Fruit fly (Drosophila melanogaster) whole organism, wandering third instar larva: ENCODE results near the gene CG5953.
A peak's percentile ranks its signal among the peaks of the same experiment; 100 is the strongest.

Source experiments
- Abd-B ChIP-seq: fragments of >200 bp; optimal IDR thresholded peaks from 2 replicates; lab custom pipeline; 2017; ENCODE audit warnings: missing biosample characterization, missing genetic modification characterization
- CG32264 ChIP-seq: fragments of 200-800 bp; sonication (Bioruptor generic); optimal IDR thresholded peaks from 2 replicates; lab custom pipeline; 2016; ENCODE audit warnings: missing biosample characterization, missing genetic modification characterization
- CG9705 ChIP-seq: fragments of 200-800 bp; sonication (Bioruptor generic); optimal IDR thresholded peaks from 2 replicates; lab custom pipeline; 2018; ENCODE audit warnings: missing biosample characterization, mild to moderate bottlenecking, missing genetic modification characterization
- CrebA ChIP-seq: fragments of 200-800 bp; sonication (Bioruptor generic); optimal IDR thresholded peaks from 2 replicates; lab custom pipeline; 2016; ENCODE audit warnings: missing biosample characterization, mild to moderate bottlenecking, missing genetic modification characterization, borderline replicate concordance
- Dfd ChIP-seq: fragments of >200 bp; optimal IDR thresholded peaks from 2 replicates; lab custom pipeline; 2017; ENCODE audit warnings: missing biosample characterization, missing genetic modification characterization
- Dif ChIP-seq: fragments of 200-275, 200-300 bp; sonication (Bioruptor generic); optimal IDR thresholded peaks from 2 replicates; lab custom pipeline; 2018; ENCODE audit warnings: missing biosample characterization, missing genetic modification characterization; ENCODE audit not compliant: partially characterized antibody
- GATAd ChIP-seq: sonication (Bioruptor generic); optimal IDR thresholded peaks from 2 replicates; lab custom pipeline; 2016; ENCODE audit warnings: missing biosample characterization, missing genetic modification characterization
- HLH106 ChIP-seq: fragments of 200-800 bp; optimal IDR thresholded peaks from 3 replicates; lab custom pipeline; 2019; ENCODE audit warnings: missing biosample characterization, mild to moderate bottlenecking, missing genetic modification characterization, moderate library complexity
- Hnf4 ChIP-seq: fragments of 200-800 bp; sonication (Bioruptor generic); optimal IDR thresholded peaks from 2 replicates; lab custom pipeline; 2016; ENCODE audit warnings: missing biosample characterization, mild to moderate bottlenecking, missing genetic modification characterization
- Hr78 ChIP-seq: fragments of >200 bp; optimal IDR thresholded peaks from 2 replicates; lab custom pipeline; 2017; ENCODE audit warnings: missing biosample characterization, missing genetic modification characterization
- Hr83 ChIP-seq: fragments of 200-300 bp; sonication (Bioruptor generic); optimal IDR thresholded peaks from 2 replicates; lab custom pipeline; 2016; ENCODE audit warnings: missing biosample characterization, mild to moderate bottlenecking, missing genetic modification characterization, moderate library complexity; ENCODE audit not compliant: poor library complexity, severe bottlenecking
- Jra ChIP-seq: sonication (Bioruptor generic); optimal IDR thresholded peaks from 2 replicates; lab custom pipeline; 2016; ENCODE audit warnings: missing biosample characterization, missing genetic modification characterization
- Mio ChIP-seq: sonication (Bioruptor generic); optimal IDR thresholded peaks from 2 replicates; lab custom pipeline; 2016; ENCODE audit warnings: missing biosample characterization, missing genetic modification characterization
- Myc ChIP-seq: fragments of >200 bp; optimal IDR thresholded peaks from 2 replicates; lab custom pipeline; 2017
- N ChIP-seq: fragments of >200 bp; optimal IDR thresholded peaks from 2 replicates; lab custom pipeline; 2018; ENCODE audit warnings: missing biosample characterization, missing external identifiers, missing genetic modification characterization
- OdsH ChIP-seq: fragments of 200-800 bp; sonication (Bioruptor generic); optimal IDR thresholded peaks from 2 replicates; lab custom pipeline; 2016; ENCODE audit warnings: missing biosample characterization, mild to moderate bottlenecking, missing genetic modification characterization
- Rel ChIP-seq, 2 experiments: fragments of 200-800 bp; sonication (Bioruptor generic) in 1 of 2; optimal IDR thresholded peaks; 2 replicates in 1 of 2; 3 replicates in 1 of 2; lab custom pipeline; 2016 to 2019; ENCODE audit warnings: mild to moderate bottlenecking in 2 of 2, missing biosample characterization in 2 of 2, missing genetic modification characterization in 2 of 2, moderate library complexity in 1 of 2
- Sp1 ChIP-seq: fragments of 200-800 bp; sonication (Bioruptor generic); optimal IDR thresholded peaks from 3 replicates; lab custom pipeline; 2019; ENCODE audit warnings: missing biosample characterization, mild to moderate bottlenecking, missing genetic modification characterization, moderate library complexity
- Vsx2 ChIP-seq: fragments of 200-300, 225-300 bp; sonication (Bioruptor generic); optimal IDR thresholded peaks from 2 replicates; lab custom pipeline; 2018; ENCODE audit warnings: missing biosample characterization, missing genetic modification characterization; ENCODE audit not compliant: partially characterized antibody
- br ChIP-seq: fragments of 200-800 bp; sonication (Bioruptor generic); optimal IDR thresholded peaks from 2 replicates; lab custom pipeline; 2016; ENCODE audit warnings: missing biosample characterization, missing genetic modification characterization
- brk ChIP-seq: fragments of 200-800 bp; sonication (Bioruptor generic); optimal IDR thresholded peaks from 2 replicates; lab custom pipeline; 2016; ENCODE audit warnings: missing biosample characterization, mild to moderate bottlenecking, missing genetic modification characterization
- dl ChIP-seq, 2 experiments: fragments of 175-275, 200-275 bp in 1 of 2; fragments of 200-275 bp in 1 of 2; sonication (Bioruptor generic); optimal IDR thresholded peaks; lab custom pipeline; 2018; ENCODE audit warnings: mild to moderate bottlenecking in 2 of 2, missing biosample characterization in 2 of 2, missing genetic modification characterization in 2 of 2, moderate library complexity in 2 of 2; ENCODE audit not compliant: partially characterized antibody in 2 of 2, insufficient read depth in 1 of 2
- dmrt93B ChIP-seq: fragments of 200-800 bp; sonication (Bioruptor generic); optimal IDR thresholded peaks from 2 replicates; lab custom pipeline; 2018; ENCODE audit warnings: missing biosample characterization, mild to moderate bottlenecking, missing genetic modification characterization
- dsf ChIP-seq: sonication (Bioruptor generic); optimal IDR thresholded peaks from 2 replicates; lab custom pipeline; 2016; ENCODE audit warnings: missing biosample characterization, missing genetic modification characterization, borderline replicate concordance
- ey ChIP-seq: fragments of 200-800 bp; sonication (Bioruptor generic); optimal IDR thresholded peaks from 2 replicates; lab custom pipeline; 2016; ENCODE audit warnings: missing biosample characterization, missing genetic modification characterization
- foxo ChIP-seq, 2 experiments: fragments of 200-800 bp; sonication (Bioruptor generic); optimal IDR thresholded peaks; 2 replicates in 1 of 2; 3 replicates in 1 of 2; lab custom pipeline; 2016 to 2017; ENCODE audit warnings: missing biosample characterization in 2 of 2, missing genetic modification characterization in 2 of 2
- fru ChIP-seq: fragments of 200-800 bp; sonication (Bioruptor generic); optimal IDR thresholded peaks from 3 replicates; lab custom pipeline; 2016; ENCODE audit warnings: missing biosample characterization, mild to moderate bottlenecking, missing genetic modification characterization
- h ChIP-seq: fragments of 200-800 bp; sonication (Bioruptor generic); optimal IDR thresholded peaks from 3 replicates; lab custom pipeline; 2016; ENCODE audit warnings: missing biosample characterization, mild to moderate bottlenecking, missing genetic modification characterization
- jim ChIP-seq: fragments of 175-275, 200-325 bp; sonication (Bioruptor generic); optimal IDR thresholded peaks from 2 replicates; lab custom pipeline; 2016; ENCODE audit warnings: missing biosample characterization, mild to moderate bottlenecking, missing genetic modification characterization
- lola ChIP-seq: fragments of >200 bp; optimal IDR thresholded peaks from 2 replicates; lab custom pipeline; 2017; ENCODE audit warnings: missing biosample characterization, missing genetic modification characterization
- pan ChIP-seq: fragments of >200 bp; optimal IDR thresholded peaks from 2 replicates; lab custom pipeline; 2017
- psq ChIP-seq: fragments of 200-800 bp; sonication (Bioruptor generic); optimal IDR thresholded peaks from 3 replicates; lab custom pipeline; 2017; ENCODE audit warnings: missing biosample characterization, mild to moderate bottlenecking, missing genetic modification characterization, moderate library complexity
- rgr ChIP-seq: fragments of 200-800 bp; sonication (Bioruptor generic); optimal IDR thresholded peaks from 3 replicates; lab custom pipeline; 2016; ENCODE audit warnings: missing biosample characterization, mild to moderate bottlenecking, missing genetic modification characterization
- sage ChIP-seq: fragments of 200-800 bp; sonication (Bioruptor generic); optimal IDR thresholded peaks from 2 replicates; lab custom pipeline; 2016; ENCODE audit warnings: missing biosample characterization, mild to moderate bottlenecking, missing genetic modification characterization
- sv ChIP-seq: fragments of 200-800 bp; sonication (Bioruptor generic); optimal IDR thresholded peaks from 3 replicates; lab custom pipeline; 2016; ENCODE audit warnings: missing biosample characterization, missing genetic modification characterization
- tai ChIP-seq: sonication (Bioruptor generic); optimal IDR thresholded peaks from 2 replicates; lab custom pipeline; 2016; ENCODE audit warnings: missing biosample characterization, missing genetic modification characterization
- usp ChIP-seq: fragments of >200 bp; optimal IDR thresholded peaks from 2 replicates; lab custom pipeline; 2017; ENCODE audit warnings: missing biosample characterization, missing genetic modification characterization
- woc ChIP-seq: sonication (Bioruptor generic); optimal IDR thresholded peaks from 2 replicates; lab custom pipeline; 2016; ENCODE audit warnings: missing biosample characterization, mild to moderate bottlenecking, missing genetic modification characterization

Gene CG5953

dm6 chr2L:16535673-16536144, 3.0 kb upstream of the CG5953 start:
- TF ChIP-seq Dfd (GFP tag; lab: Kevin White, UChicago): no peak
- TF ChIP-seq Hnf4 (GFP tag; lab: Kevin White, UChicago): peak; percentile 80
- no peak for TF ChIP-seq jim
- no peak for TF ChIP-seq CG32264
- TF ChIP-seq HLH106: peak; percentile 85
- peak; percentile 84 for TF ChIP-seq Sp1 (GFP tag; lab: Kevin White, UChicago)
- TF ChIP-seq N (GFP tag; lab: Kevin White, UChicago): no peak
- peak; percentile 79 for TF ChIP-seq psq (GFP tag; lab: Kevin White, UChicago)
- TF ChIP-seq sage: peak; percentile 50
- peak; percentile 63 for TF ChIP-seq Jra
- TF ChIP-seq tai (GFP tag; lab: Kevin White, UChicago): peak; percentile 69
- TF ChIP-seq CG9705 (GFP tag; lab: Kevin White, UChicago): peak; percentile 44
- TF ChIP-seq dsf (GFP tag; lab: Kevin White, UChicago): no peak
- no peak for TF ChIP-seq usp (GFP tag; lab: Kevin White, UChicago)
- peak; percentile 80 for TF ChIP-seq dmrt93B (GFP tag; lab: Kevin White, UChicago)
- TF ChIP-seq pan (lab: Kevin White, UChicago): no peak
- peak; percentile 71 for TF ChIP-seq Hr83 (GFP tag; lab: Kevin White, UChicago)
- TF ChIP-seq h (GFP tag; lab: Kevin White, UChicago): peak; percentile 79
- peak; percentile 77 for TF ChIP-seq brk
- TF ChIP-seq OdsH (GFP tag; lab: Kevin White, UChicago): peak; percentile 87
- TF ChIP-seq Mio (GFP tag; lab: Kevin White, UChicago): no peak
- peak; percentile 38 for TF ChIP-seq GATAd (GFP tag; lab: Kevin White, UChicago)
- TF ChIP-seq dl (GFP tag; optimal IDR thresholded peaks at IDR 0.05; lab: Kevin White, UChicago; ENCODE audit: insufficient read depth in 1 of 2, partially characterized antibody in 2 of 2): peak; percentile 23 to 80
- TF ChIP-seq rgr (GFP tag; lab: Kevin White, UChicago): peak; percentile 89
- TF ChIP-seq Vsx2 (GFP tag; lab: Kevin White, UChicago): no peak
- peak; percentile 89 for TF ChIP-seq fru (GFP tag; lab: Kevin White, UChicago)
- no peak for TF ChIP-seq lola (GFP tag; lab: Kevin White, UChicago)
- TF ChIP-seq br (GFP tag; lab: Kevin White, UChicago): peak; percentile 85
- TF ChIP-seq foxo (GFP tag; optimal IDR thresholded peaks at IDR 0.05; lab: Kevin White, UChicago): peak in 1 of 2 experiments; percentile 85
- peak; percentile 44 for TF ChIP-seq CrebA (GFP tag; lab: Kevin White, UChicago)
- peak; percentile 82 for TF ChIP-seq Dif (GFP tag; lab: Kevin White, UChicago)
- peak; percentile 33 for TF ChIP-seq Rel (GFP tag; optimal IDR thresholded peaks at IDR 0.05; lab: Kevin White, UChicago)
- TF ChIP-seq Rel (tag; optimal IDR thresholded peaks at IDR 0.05; lab: Kevin White, UChicago): peak; percentile 30
- no peak for TF ChIP-seq Myc (lab: Kevin White, UChicago)
- no peak for TF ChIP-seq Hr78 (GFP tag; lab: Kevin White, UChicago)
- peak; percentile 87 for TF ChIP-seq sv
- TF ChIP-seq Abd-B (GFP tag; lab: Kevin White, UChicago): no peak
- peak; percentile 84 for TF ChIP-seq ey (GFP tag; lab: Kevin White, UChicago)
- peak; percentile 45 for TF ChIP-seq woc (GFP tag; lab: Kevin White, UChicago)

- TF ChIP-seq lola (GFP tag; lab: Kevin White, UChicago): no peak
- TF ChIP-seq br (GFP tag; lab: Kevin White, UChicago): peak; percentile 24
- TF ChIP-seq GATAd (GFP tag; lab: Kevin White, UChicago): no peak
- TF ChIP-seq Dif (GFP tag; lab: Kevin White, UChicago): no peak
- peak; percentile 49 for TF ChIP-seq Sp1 (GFP tag; lab: Kevin White, UChicago)
- peak; percentile 69 for TF ChIP-seq fru (GFP tag; lab: Kevin White, UChicago)
- no peak for TF ChIP-seq pan (lab: Kevin White, UChicago)
- TF ChIP-seq Hnf4 (GFP tag; lab: Kevin White, UChicago): no peak
- TF ChIP-seq Vsx2 (GFP tag; lab: Kevin White, UChicago): no peak
- TF ChIP-seq ey (GFP tag; lab: Kevin White, UChicago): peak; percentile 60
- TF ChIP-seq rgr (GFP tag; lab: Kevin White, UChicago): peak; percentile 62
- no peak for TF ChIP-seq jim
- TF ChIP-seq sage: no peak
- no peak for TF ChIP-seq Jra
- peak in 1 of 2 experiments; percentile 48 for TF ChIP-seq foxo (GFP tag; optimal IDR thresholded peaks at IDR 0.05; lab: Kevin White, UChicago)
- no peak for TF ChIP-seq Myc (lab: Kevin White, UChicago)
- peak; percentile 47 for TF ChIP-seq h (GFP tag; lab: Kevin White, UChicago)
- no peak for TF ChIP-seq usp (GFP tag; lab: Kevin White, UChicago)
- no peak for TF ChIP-seq Dfd (GFP tag; lab: Kevin White, UChicago)
- no peak for TF ChIP-seq dl (GFP tag; optimal IDR thresholded peaks at IDR 0.05; lab: Kevin White, UChicago; ENCODE audit: insufficient read depth in 1 of 2, partially characterized antibody in 2 of 2)
- no peak for TF ChIP-seq CG9705 (GFP tag; lab: Kevin White, UChicago)
- no peak for TF ChIP-seq Abd-B (GFP tag; lab: Kevin White, UChicago)
- peak; percentile 67 for TF ChIP-seq HLH106
- peak; percentile 19 for TF ChIP-seq dmrt93B (GFP tag; lab: Kevin White, UChicago)
- no peak for TF ChIP-seq sv
- TF ChIP-seq brk: no peak
- TF ChIP-seq Hr78 (GFP tag; lab: Kevin White, UChicago): no peak
- no peak for TF ChIP-seq N (GFP tag; lab: Kevin White, UChicago)
- TF ChIP-seq Mio (GFP tag; lab: Kevin White, UChicago): no peak
- no peak for TF ChIP-seq CrebA (GFP tag; lab: Kevin White, UChicago)
- TF ChIP-seq dsf (GFP tag; lab: Kevin White, UChicago): no peak
- peak; percentile 34 for TF ChIP-seq OdsH (GFP tag; lab: Kevin White, UChicago)
- TF ChIP-seq tai (GFP tag; lab: Kevin White, UChicago): no peak
- TF ChIP-seq Hr83 (GFP tag; lab: Kevin White, UChicago): no peak
- no peak for TF ChIP-seq CG32264
- peak; percentile 55 for TF ChIP-seq psq (GFP tag; lab: Kevin White, UChicago)
- peak; percentile 25 for TF ChIP-seq woc (GFP tag; lab: Kevin White, UChicago)
- TF ChIP-seq Rel (GFP tag; optimal IDR thresholded peaks at IDR 0.05; lab: Kevin White, UChicago): no peak
- TF ChIP-seq Rel (tag; optimal IDR thresholded peaks at IDR 0.05; lab: Kevin White, UChicago): no peak
Measured at dm6 chr2L:16535071-16535581, 2.4 kb upstream of the CG5953 start.
